Fruit fly (Drosophila melanogaster) whole organism, embryonic: ENCODE data around the gene CG32432.

ENCODE experiments used
- Ada2b ChIP-seq: fragments of 200-800 bp; sonication (Bioruptor generic); IDR thresholded peaks from 2 replicates; pipeline ENCODE4 v1.3.6; 2022; ENCODE audit warnings: missing biosample characterization, missing genetic modification characterization
- Bteb2 ChIP-seq: fragments of 200-800 bp; sonication (Bioruptor generic); optimal IDR thresholded peaks from 2 replicates; lab custom pipeline; 2016; ENCODE audit warnings: missing biosample characterization, missing genetic modification characterization
- CG10209 ChIP-seq: fragments of 200-800 bp; sonication (Bioruptor generic); optimal IDR thresholded peaks from 3 replicates; lab custom pipeline; 2017; ENCODE audit warnings: missing biosample characterization, mild to moderate bottlenecking, missing genetic modification characterization, missing genetic modification reagents
- CG13296 ChIP-seq: fragments of 200-800 bp; sonication (Bioruptor generic); optimal IDR thresholded peaks from 3 replicates; lab custom pipeline; 2018; ENCODE audit warnings: missing biosample characterization, mild to moderate bottlenecking, missing genetic modification characterization
- CG13775 ChIP-seq: fragments of 200-800 bp; sonication (Bioruptor generic); optimal IDR thresholded peaks from 3 replicates; lab custom pipeline; 2017; ENCODE audit warnings: missing biosample characterization, mild to moderate bottlenecking, missing genetic modification characterization
- CG13894 ChIP-seq: fragments of 200-800 bp; sonication (Bioruptor generic); optimal IDR thresholded peaks from 3 replicates; lab custom pipeline; 2018; ENCODE audit warnings: missing biosample characterization, mild to moderate bottlenecking, missing genetic modification characterization, moderate library complexity
- CG15011 ChIP-seq: fragments of 200-800 bp; sonication (Bioruptor generic); optimal IDR thresholded peaks from 3 replicates; lab custom pipeline; 2018; ENCODE audit warnings: missing biosample characterization, mild to moderate bottlenecking, missing genetic modification characterization
- CG1602 ChIP-seq: fragments of 200-800 bp; sonication (Bioruptor generic); optimal IDR thresholded peaks from 3 replicates; lab custom pipeline; 2016; ENCODE audit warnings: missing biosample characterization, missing genetic modification characterization
- CG1647 ChIP-seq: fragments of 200-800 bp; sonication (Bioruptor generic); optimal IDR thresholded peaks from 3 replicates; lab custom pipeline; 2016; ENCODE audit warnings: missing biosample characterization, missing genetic modification characterization
- CG1792 ChIP-seq: fragments of 200-800 bp; sonication (Bioruptor generic); optimal IDR thresholded peaks from 2 replicates; lab custom pipeline; 2016; ENCODE audit warnings: missing biosample characterization, missing genetic modification characterization
- CG18476 ChIP-seq: fragments of 200-800 bp; sonication (Bioruptor generic); optimal IDR thresholded peaks from 2 replicates; lab custom pipeline; 2016; ENCODE audit warnings: missing biosample characterization, mild to moderate bottlenecking, missing genetic modification characterization
- CG2199 ChIP-seq: fragments of 200-800 bp; sonication (Bioruptor generic); IDR thresholded peaks from 3 replicates; pipeline ENCODE4 v1.3.6; 2022; ENCODE audit warnings: missing biosample characterization, missing genetic modification characterization
- CG32767 ChIP-seq: fragments of 200-800 bp; sonication (Bioruptor generic); IDR thresholded peaks from 2 replicates; pipeline ENCODE4 v1.3.6; 2022; ENCODE audit warnings: missing biosample characterization, missing genetic modification characterization
- CG33557 ChIP-seq: fragments of 200-800 bp; sonication (Bioruptor generic); optimal IDR thresholded peaks from 2 replicates; lab custom pipeline; 2019; ENCODE audit warnings: missing biosample characterization, mild to moderate bottlenecking, missing genetic modification characterization, moderate library complexity
- CG4360 ChIP-seq: fragments of 200-800 bp; sonication (Bioruptor generic); IDR thresholded peaks from 2 replicates; pipeline ENCODE4 v1.3.6; 2022; ENCODE audit warnings: missing biosample characterization, missing genetic modification characterization
- CG4617 ChIP-seq: fragments of 200-800 bp; sonication (Bioruptor generic); optimal IDR thresholded peaks from 3 replicates; lab custom pipeline; 2016; ENCODE audit warnings: missing biosample characterization, missing genetic modification characterization, borderline replicate concordance
- CG4854 ChIP-seq: fragments of 200-800 bp; sonication (Bioruptor generic); optimal IDR thresholded peaks from 2 replicates; lab custom pipeline; 2016; ENCODE audit warnings: missing biosample characterization, missing genetic modification characterization, inconsistent platforms
- CG6791 ChIP-seq: fragments of 200-800 bp; sonication (Bioruptor generic); IDR thresholded peaks from 3 replicates; pipeline ENCODE4 v1.3.6; 2022; ENCODE audit warnings: missing biosample characterization, missing genetic modification characterization; ENCODE audit not compliant: partially characterized antibody
- CG7271 ChIP-seq: fragments of 200-800 bp; sonication (Bioruptor generic); optimal IDR thresholded peaks from 2 replicates; lab custom pipeline; 2018; ENCODE audit warnings: missing biosample characterization, mild to moderate bottlenecking, missing genetic modification characterization, moderate library complexity
- CG7745 ChIP-seq: fragments of 200-800 bp; sonication (Bioruptor generic); optimal IDR thresholded peaks from 2 replicates; lab custom pipeline; 2018; ENCODE audit warnings: missing biosample characterization, mild to moderate bottlenecking, missing genetic modification characterization, moderate library complexity
- CG8359 ChIP-seq: fragments of 200-800 bp; sonication (Bioruptor generic); optimal IDR thresholded peaks from 2 replicates; lab custom pipeline; 2017; ENCODE audit warnings: missing biosample characterization, mild to moderate bottlenecking, missing genetic modification characterization, borderline replicate concordance
- CG8924 ChIP-seq: fragments of 200-800 bp; optimal IDR thresholded peaks from 3 replicates; lab custom pipeline; 2019; ENCODE audit warnings: missing biosample characterization, mild to moderate bottlenecking, missing genetic modification characterization, moderate library complexity
- D ChIP-seq, 2 experiments: fragments of 200-800 bp in 1 of 2; fragments of >200 bp in 1 of 2; sonication (Bioruptor generic) in 1 of 2; optimal IDR thresholded peaks; 2 replicates in 1 of 2; 3 replicates in 1 of 2; lab custom pipeline; 2017; ENCODE audit warnings: mild to moderate bottlenecking in 1 of 2, missing biosample characterization in 1 of 2, missing genetic modification characterization in 1 of 2, missing genetic modification reagents in 1 of 2
- Fer1 ChIP-seq: fragments of 200-800 bp; sonication (Bioruptor generic); optimal IDR thresholded peaks from 2 replicates; lab custom pipeline; 2017; ENCODE audit warnings: missing biosample characterization, mild to moderate bottlenecking, missing genetic modification characterization
- Hey ChIP-seq: fragments of 200-800 bp; sonication (Bioruptor generic); optimal IDR thresholded peaks from 3 replicates; lab custom pipeline; 2018; ENCODE audit warnings: missing biosample characterization, mild to moderate bottlenecking, missing genetic modification characterization
- Hr78 ChIP-seq, 2 experiments: fragments of 200-800 bp in 1 of 2; fragments of >200 bp in 1 of 2; sonication (Bioruptor generic) in 1 of 2; optimal IDR thresholded peaks; 2 replicates each; lab custom pipeline; 2017 to 2019; ENCODE audit warnings: missing biosample characterization in 2 of 2, missing genetic modification characterization in 2 of 2, mild to moderate bottlenecking in 1 of 2, moderate library complexity in 1 of 2
- Lpt ChIP-seq: fragments of >200 bp; optimal IDR thresholded peaks from 2 replicates; lab custom pipeline; 2018; ENCODE audit warnings: missing biosample characterization, missing genetic modification characterization
- MESR4 ChIP-seq: fragments of 200-800 bp; sonication (Bioruptor generic); optimal IDR thresholded peaks from 2 replicates; lab custom pipeline; 2018; ENCODE audit warnings: missing biosample characterization, mild to moderate bottlenecking, missing genetic modification characterization, moderate library complexity
- MTF-1 ChIP-seq: fragments of 200-800 bp; sonication (Bioruptor generic); optimal IDR thresholded peaks from 2 replicates; lab custom pipeline; 2018; ENCODE audit warnings: missing biosample characterization, mild to moderate bottlenecking, missing genetic modification characterization, borderline replicate concordance
- NfI ChIP-seq: fragments of 200-800 bp; sonication (Bioruptor generic); optimal IDR thresholded peaks from 3 replicates; lab custom pipeline; 2018; ENCODE audit warnings: missing biosample characterization, mild to moderate bottlenecking, missing genetic modification characterization, moderate library complexity
- Rx ChIP-seq: fragments of 200-800 bp; sonication (Bioruptor generic); IDR thresholded peaks from 2 replicates; pipeline ENCODE4 v1.3.6; 2022; ENCODE audit warnings: missing biosample characterization, missing genetic modification characterization
- Scr ChIP-seq: fragments of 200-800 bp; sonication (Bioruptor generic); IDR thresholded peaks from 2 replicates; pipeline ENCODE4 v1.3.6; 2022; ENCODE audit warnings: missing biosample characterization, missing genetic modification characterization; ENCODE audit not compliant: partially characterized antibody
- Sry-δ ChIP-seq: fragments of 200-800 bp; sonication (Bioruptor generic); optimal IDR thresholded peaks from 2 replicates; lab custom pipeline; 2016; ENCODE audit warnings: missing biosample characterization, missing genetic modification characterization
- ac ChIP-seq: fragments of 200-800 bp; sonication (Bioruptor generic); optimal IDR thresholded peaks from 3 replicates; lab custom pipeline; 2017; ENCODE audit warnings: missing biosample characterization, mild to moderate bottlenecking, missing genetic modification characterization
- al ChIP-seq: fragments of 200-800 bp; sonication (Bioruptor generic); IDR thresholded peaks from 2 replicates; pipeline ENCODE4 v1.3.6; 2022; ENCODE audit warnings: missing biosample characterization, missing genetic modification characterization
- bcd ChIP-seq: fragments of 200-800 bp; sonication (Bioruptor generic); optimal IDR thresholded peaks from 2 replicates; lab custom pipeline; 2017; ENCODE audit warnings: missing biosample characterization, mild to moderate bottlenecking, missing genetic modification characterization
- cato ChIP-seq: fragments of 200-800 bp; sonication (Bioruptor generic); optimal IDR thresholded peaks from 2 replicates; lab custom pipeline; 2016; ENCODE audit warnings: missing biosample characterization, missing genetic modification characterization, borderline replicate concordance
- dati ChIP-seq: fragments of 200-800 bp; sonication (Bioruptor generic); IDR thresholded peaks from 2 replicates; pipeline ENCODE4 v1.3.6; 2022; ENCODE audit warnings: missing biosample characterization, missing genetic modification characterization
- dysf ChIP-seq: fragments of 200-800 bp; sonication (Bioruptor generic); IDR thresholded peaks from 3 replicates; pipeline ENCODE4 v1.3.6; 2022; ENCODE audit warnings: missing biosample characterization, missing genetic modification characterization
- esg ChIP-seq: fragments of 200-800 bp; sonication (Bioruptor generic); conservative IDR thresholded peaks from 2 replicates; pipeline ENCODE4 v1.3.6; 2022; ENCODE audit warnings: missing biosample characterization, missing genetic modification characterization
- fd102C ChIP-seq: fragments of 200-800 bp; sonication (Bioruptor generic); optimal IDR thresholded peaks from 2 replicates; lab custom pipeline; 2018; ENCODE audit warnings: missing biosample characterization, mild to moderate bottlenecking, missing genetic modification characterization, moderate library complexity
- fd96Cb ChIP-seq: fragments of 200-800 bp; sonication (Bioruptor generic); optimal IDR thresholded peaks from 2 replicates; lab custom pipeline; 2018; ENCODE audit warnings: missing biosample characterization, mild to moderate bottlenecking, missing genetic modification characterization, moderate library complexity
- gem ChIP-seq: fragments of 200-800 bp; sonication (Bioruptor generic); optimal IDR thresholded peaks from 2 replicates; lab custom pipeline; 2019; ENCODE audit warnings: missing biosample characterization, mild to moderate bottlenecking, missing genetic modification characterization, moderate library complexity
- knrl ChIP-seq: fragments of 200-800 bp; sonication (Bioruptor generic); IDR thresholded peaks from 3 replicates; pipeline ENCODE4 v1.3.6; 2022; ENCODE audit warnings: missing biosample characterization, missing genetic modification characterization; ENCODE audit not compliant: partially characterized antibody
- onecut ChIP-seq: fragments of 200-800 bp; sonication (Bioruptor generic); IDR thresholded peaks from 2 replicates; pipeline ENCODE4 v1.3.6; 2022; ENCODE audit warnings: missing biosample characterization, missing genetic modification characterization
- tap ChIP-seq: fragments of 200-800 bp; optimal IDR thresholded peaks from 3 replicates; lab custom pipeline; 2019; ENCODE audit warnings: missing biosample characterization, mild to moderate bottlenecking, missing genetic modification characterization, moderate library complexity
- tup ChIP-seq: fragments of 200-800 bp; sonication (Bioruptor generic); optimal IDR thresholded peaks from 2 replicates; lab custom pipeline; 2016; ENCODE audit warnings: missing biosample characterization, mild to moderate bottlenecking, missing genetic modification characterization, moderate library complexity
- twi ChIP-seq: fragments of 200-800 bp; optimal IDR thresholded peaks from 2 replicates; lab custom pipeline; 2019; ENCODE audit warnings: missing biosample characterization, mild to moderate bottlenecking, missing genetic modification characterization, moderate library complexity

CG32432 gene

DNA sequence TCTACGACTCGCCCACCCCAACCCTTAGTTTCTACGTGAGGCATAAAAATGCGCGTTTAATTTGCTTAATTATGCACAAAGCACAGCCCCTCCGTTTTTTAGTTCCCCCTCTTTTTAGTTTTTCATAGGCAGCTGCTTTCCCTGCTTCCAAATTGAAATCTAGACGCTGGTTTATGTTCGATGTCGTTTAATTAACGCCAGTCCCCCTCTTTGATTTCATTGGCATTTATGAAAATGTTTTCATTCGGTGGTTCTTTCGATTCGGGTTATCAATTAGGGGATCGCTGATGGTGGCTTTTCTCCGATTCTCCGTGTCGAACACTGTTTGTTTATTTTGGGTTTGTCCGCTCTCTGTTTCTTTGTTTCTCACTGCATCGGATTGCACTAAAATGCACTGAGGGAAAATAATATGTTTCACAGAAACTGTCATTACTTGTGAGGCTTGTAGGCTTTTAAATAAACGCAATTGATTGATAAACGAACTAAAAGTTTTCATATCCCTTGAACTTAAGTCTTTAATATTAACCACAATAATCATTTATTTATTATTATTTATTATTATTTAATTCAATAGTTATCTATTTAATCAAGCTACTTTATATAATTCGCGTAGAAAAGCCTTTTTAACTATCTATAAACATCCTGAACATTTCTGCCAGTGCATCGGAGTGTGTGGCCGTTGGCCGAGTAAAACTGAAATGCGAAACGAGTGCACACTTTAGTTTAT lies 45.2 kb upstream of the CG32432 start (continued):
- no peak for TF ChIP-seq CG7271 (tag; lab: Kevin White, UChicago)
- no peak for TF ChIP-seq tup (GFP tag; lab: Kevin White, UChicago)
- TF ChIP-seq CG10209 (GFP tag; lab: Kevin White, UChicago), result peak; percentile 47
- no peak for TF ChIP-seq onecut (GFP tag; lab: Robert Waterston, UW)
- no peak for TF ChIP-seq Lpt (GFP tag; lab: Kevin White, UChicago)
- TF ChIP-seq CG13296, result no peak
- no peak for TF ChIP-seq cato
- peak; percentile 79 for TF ChIP-seq gem (tag; lab: Kevin White, UChicago)
- TF ChIP-seq Scr (GFP tag; lab: Robert Waterston, UW), result no peak
- TF ChIP-seq CG4617, result no peak
- TF ChIP-seq CG13775 (GFP tag; lab: Kevin White, UChicago), result peak; percentile 32
- TF ChIP-seq MTF-1 (GFP tag; lab: Kevin White, UChicago), result no peak
- no peak for TF ChIP-seq Ada2b (GFP tag; lab: Robert Waterston, UW)
- no peak for TF ChIP-seq CG1647 (GFP tag; lab: Kevin White, UChicago)
- TF ChIP-seq Bteb2, result no peak
- TF ChIP-seq CG15011 (GFP tag; lab: Kevin White, UChicago), result no peak
- no peak for TF ChIP-seq CG1792 (GFP tag; lab: Kevin White, UChicago)
- peak; percentile 65 for TF ChIP-seq CG8924 (tag; lab: Kevin White, UChicago)
- TF ChIP-seq Sry-δ (GFP tag; lab: Kevin White, UChicago), result no peak
- TF ChIP-seq CG2199 (GFP tag; lab: Robert Waterston, UW), result no peak
- no peak for TF ChIP-seq ac (GFP tag; lab: Kevin White, UChicago)
- TF ChIP-seq CG8359, result peak; percentile 47
- no peak for TF ChIP-seq Rx (GFP tag; lab: Robert Waterston, UW)
- no peak for TF ChIP-seq CG6791
- TF ChIP-seq tap, result peak; percentile 40
- TF ChIP-seq knrl (GFP tag; lab: Robert Waterston, UW), result no peak
- no peak for TF ChIP-seq esg
- TF ChIP-seq CG7745 (tag; lab: Kevin White, UChicago), result peak; percentile 63
- TF ChIP-seq al (GFP tag; lab: Robert Waterston, UW), result no peak
- TF ChIP-seq CG18476 (GFP tag; lab: Kevin White, UChicago), result no peak
- TF ChIP-seq dysf (GFP tag; lab: Robert Waterston, UW), result no peak; the same call in 2 of the 3 replicates
- TF ChIP-seq Fer1 (GFP tag; lab: Kevin White, UChicago), result no peak
- TF ChIP-seq fd96Cb (tag; lab: Kevin White, UChicago), result peak; percentile 61
- TF ChIP-seq CG13894 (tag; lab: Kevin White, UChicago), result no peak
- TF ChIP-seq Hey (tag; lab: Kevin White, UChicago), result no peak
- TF ChIP-seq dati (GFP tag; lab: Robert Waterston, UW), result no peak
- TF ChIP-seq fd102C (GFP tag; lab: Kevin White, UChicago), result no peak
- TF ChIP-seq twi (tag; lab: Kevin White, UChicago), result peak; percentile 37
- TF ChIP-seq CG4854 (GFP tag; lab: Kevin White, UChicago), result no peak
- TF ChIP-seq NfI (GFP tag; lab: Kevin White, UChicago), result no peak
- peak; percentile 26 for TF ChIP-seq bcd (GFP tag; lab: Kevin White, UChicago)
- TF ChIP-seq D (optimal IDR thresholded peaks at IDR 0.05; lab: Kevin White, UChicago), result no peak
- TF ChIP-seq D (GFP tag; optimal IDR thresholded peaks at IDR 0.05; lab: Kevin White, UChicago), result peak; percentile 71
- no peak for TF ChIP-seq Hr78 (GFP tag; optimal IDR thresholded peaks at IDR 0.05; lab: Kevin White, UChicago)
- TF ChIP-seq CG32767, result no peak
- TF ChIP-seq CG1602, result no peak
- TF ChIP-seq CG33557 (GFP tag; lab: Kevin White, UChicago), result peak; percentile 4
- TF ChIP-seq MESR4 (GFP tag; lab: Kevin White, UChicago), result no peak
- no peak for TF ChIP-seq CG4360
